Fruit fly (Drosophila melanogaster): ENCODE data around the gene CG10340.

- TF ChIP-seq psq (optimal IDR thresholded peaks at IDR 0.05) (no peak), Sin3A (optimal IDR thresholded peaks at IDR 0.05) (no peak), Myc (optimal IDR thresholded peaks at IDR 0.05) (no peak)
Measured at dm6 chr3R:16594961-16595360, 19.2 kb downstream of the CG10340 start.
